Worm (Caenorhabditis elegans) whole organism, mixed stage, embryonic: ENCODE data around the gene Y43F8C.5.

Source experiments
- blmp-1 ChIP-seq: fragments of 150-350 bp; optimal IDR thresholded peaks from 2 replicates; lab custom pipeline; 2014; ENCODE audit warnings: missing biosample characterization, missing genetic modification characterization
- ces-1 ChIP-seq: fragments of 150-350 bp; optimal IDR thresholded peaks from 2 replicates; lab custom pipeline; 2014; ENCODE audit warnings: missing biosample characterization, missing genetic modification reagents, missing genetic modification characterization
- lin-13 ChIP-seq: fragments of 150-350 bp; optimal IDR thresholded peaks from 2 replicates; lab custom pipeline; 2014; ENCODE audit warnings: missing biosample characterization, missing genetic modification characterization
- lsy-2 ChIP-seq: fragments of 150-350 bp; optimal IDR thresholded peaks from 2 replicates; lab custom pipeline; 2014; ENCODE audit warnings: missing biosample characterization, missing genetic modification characterization
- mep-1 ChIP-seq: fragments of 150-350 bp; optimal IDR thresholded peaks from 2 replicates; lab custom pipeline; 2017; ENCODE audit warnings: missing biosample characterization, missing genetic modification reagents, missing genetic modification characterization, inconsistent platforms
- nhr-12 ChIP-seq: fragments of 150-350 bp; optimal IDR thresholded peaks from 2 replicates; lab custom pipeline; 2014; ENCODE audit warnings: missing biosample characterization, missing genetic modification characterization
- nhr-237 ChIP-seq: fragments of 150-350 bp; optimal IDR thresholded peaks from 2 replicates; lab custom pipeline; 2014; ENCODE audit warnings: missing biosample characterization, missing genetic modification characterization
- unc-120 ChIP-seq: sonication (generic microtip); optimal IDR thresholded peaks from 2 replicates; lab custom pipeline; 2017; ENCODE audit warnings: missing genetic modification characterization, missing compliant biosample characterization; ENCODE audit not compliant: poor library complexity, severe bottlenecking

DNA sequence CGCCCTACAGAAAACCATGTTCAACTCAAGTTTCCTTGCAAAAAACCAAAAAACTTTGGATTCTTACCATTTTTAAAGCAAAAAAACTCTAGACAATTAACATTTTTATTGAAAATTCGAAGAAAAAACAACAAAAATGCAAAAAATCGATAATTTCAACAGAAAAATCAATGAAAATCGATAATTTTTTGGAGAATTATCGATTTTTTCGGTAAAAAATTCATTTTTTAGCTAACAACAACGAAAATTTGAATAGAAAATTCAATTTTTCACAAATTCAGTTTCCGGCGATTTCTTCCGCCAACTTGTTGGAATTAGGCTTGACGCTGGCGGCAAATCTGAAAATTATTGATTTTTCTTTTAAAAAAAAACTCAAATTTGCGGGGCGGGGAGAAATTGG is 502 bp upstream of the Y43F8C.5 start:
- no peak for TF ChIP-seq lin-13
- no peak for TF ChIP-seq mep-1 (tag; lab: Kevin White, UChicago)
- no peak for TF ChIP-seq blmp-1 (tag; lab: Kevin White, UChicago)
- TF ChIP-seq nhr-12 (tag; lab: Kevin White, UChicago) = no peak
- no peak for TF ChIP-seq unc-120 (tag; lab: Kevin White, UChicago)
- TF ChIP-seq ces-1 (GFP tag; lab: Kevin White, UChicago) = no peak
- no peak for TF ChIP-seq nhr-237
- TF ChIP-seq lsy-2 (tag; lab: Kevin White, UChicago) = no peak
